Worm (Caenorhabditis elegans): ENCODE results near the gene B0464.6.

Gene B0464.6

ce11 chrIII:9511055-9511520 lies 45.3 kb upstream of the B0464.6 start, which contains the start of gene F55H2.5:
Gene F55H2.5, plus strand, starts transcription at chrIII:9511470.
- TF ChIP-seq ceh-19 (GFP tag; optimal IDR thresholded peaks at IDR 0.05) (no peak), syd-9 (tag; optimal IDR thresholded peaks at IDR 0.05) (no peak), pax-1 (tag; optimal IDR thresholded peaks at IDR 0.05) (no peak), ceh-2 (tag; optimal IDR thresholded peaks at IDR 0.05) (no peak), nhr-232 (tag; optimal IDR thresholded peaks at IDR 0.05) (no peak), nhr-11 (tag; optimal IDR thresholded peaks at IDR 0.05) (no peak), hlh-15 (tag; optimal IDR thresholded peaks at IDR 0.05) (no peak), T23F11.4 (GFP tag; optimal IDR thresholded peaks at IDR 0.05) (no peak), lin-11 (tag; optimal IDR thresholded peaks at IDR 0.05) (no peak), hlh-30 (tag; optimal IDR thresholded peaks at IDR 0.05; ENCODE audit: insufficient read depth) (no peak), elt-4 (tag; optimal IDR thresholded peaks at IDR 0.05) (no peak)

ce11 chrIII:9509764-9510370 lies 44.1 kb upstream of the B0464.6 start:
- TF ChIP-seq unc-86 (tag; optimal IDR thresholded peaks at IDR 0.05) = no peak
- no peak for TF ChIP-seq nhr-11 (tag; optimal IDR thresholded peaks at IDR 0.05)
- peak; percentile 81 for TF ChIP-seq unc-42 (tag; optimal IDR thresholded peaks at IDR 0.05)
- TF ChIP-seq ceh-34 (tag; optimal IDR thresholded peaks at IDR 0.05) = peak; percentile 11
- TF ChIP-seq dve-1 (tag; optimal IDR thresholded peaks at IDR 0.05) = no peak

- TF ChIP-seq nfya-1 (tag; optimal IDR thresholded peaks at IDR 0.05) (peak; percentile 40), ahr-1 (tag; optimal IDR thresholded peaks at IDR 0.05) (no peak), hlh-30 (tag; optimal IDR thresholded peaks at IDR 0.05; ENCODE audit: insufficient read depth) (peak; percentile 79)
These were observed 42.0 kb upstream of the B0464.6 start, which contains the start of gene vha-14 for ce11 chrIII:9507799-9508198. Gene vha-14, plus strand, starts transcription at chrIII:9508100.

- TF ChIP-seq hlh-15 (tag; optimal IDR thresholded peaks at IDR 0.05) = no peak
- no peak for TF ChIP-seq C38D4.7 (GFP tag; optimal IDR thresholded peaks at IDR 0.05)
- TF ChIP-seq sox-2 (GFP tag; IDR thresholded peaks at IDR 0.05) = no peak
- TF ChIP-seq ceh-30 (tag; optimal IDR thresholded peaks at IDR 0.05) = no peak
- TF ChIP-seq eyg-1 (tag; optimal IDR thresholded peaks at IDR 0.05) = no peak
- TF ChIP-seq pat-9 (tag; optimal IDR thresholded peaks at IDR 0.05) = no peak
- TF ChIP-seq unc-55 (GFP tag; optimal IDR thresholded peaks at IDR 0.05) = no peak
- no peak for TF ChIP-seq ahr-1 (tag; optimal IDR thresholded peaks at IDR 0.05)
- no peak for TF ChIP-seq fkh-6 (tag; optimal IDR thresholded peaks at IDR 0.05)
- no peak for TF ChIP-seq rnt-1 (tag; optimal IDR thresholded peaks at IDR 0.05)
- TF ChIP-seq dve-1 (tag; optimal IDR thresholded peaks at IDR 0.05) = no peak
- TF ChIP-seq C08G9.2 (tag; optimal IDR thresholded peaks at IDR 0.05) = no peak
- TF ChIP-seq hlh-13 (GFP tag; optimal IDR thresholded peaks at IDR 0.05) = no peak
- TF ChIP-seq pag-3 (tag; optimal IDR thresholded peaks at IDR 0.05; ENCODE audit: borderline replicate concordance) = no peak
- no peak for TF ChIP-seq tbx-2 (tag; optimal IDR thresholded peaks at IDR 0.05)
- TF ChIP-seq ceh-34 (tag; optimal IDR thresholded peaks at IDR 0.05) = no peak
- no peak for TF ChIP-seq npax-4 (tag; optimal IDR thresholded peaks at IDR 0.05)
- TF ChIP-seq ceh-18 (tag; optimal IDR thresholded peaks at IDR 0.05) = no peak
These were observed 38.6 kb upstream of the B0464.6 start for ce11 chrIII:9504347-9504746.

- TF ChIP-seq ceh-24 (tag; optimal IDR thresholded peaks at IDR 0.05) (no peak), unc-55 (GFP tag; optimal IDR thresholded peaks at IDR 0.05) (no peak), unc-42 (tag; optimal IDR thresholded peaks at IDR 0.05) (no peak), ceh-14 (tag; optimal IDR thresholded peaks at IDR 0.05) (no peak), K09A11.1 (tag; optimal IDR thresholded peaks at IDR 0.05; ENCODE audit: insufficient read depth) (no peak), dmd-4 (tag; optimal IDR thresholded peaks at IDR 0.05; ENCODE audit: borderline replicate concordance) (no peak), pag-3 (tag; optimal IDR thresholded peaks at IDR 0.05; ENCODE audit: borderline replicate concordance) (no peak), nhr-232 (tag; optimal IDR thresholded peaks at IDR 0.05) (no peak), ztf-16 (tag; optimal IDR thresholded peaks at IDR 0.05) (no peak), ceh-31 (tag; optimal IDR thresholded peaks at IDR 0.05) (no peak), ceh-34 (tag; optimal IDR thresholded peaks at IDR 0.05) (no peak), fkh-6 (tag; optimal IDR thresholded peaks at IDR 0.05) (no peak), che-1 (tag; optimal IDR thresholded peaks at IDR 0.05) (no peak), pat-9 (tag; optimal IDR thresholded peaks at IDR 0.05) (no peak), pha-4 (tag; optimal IDR thresholded peaks at IDR 0.05) (no peak), hlh-8 (tag; optimal IDR thresholded peaks at IDR 0.05) (no peak), gmeb-2 (tag; optimal IDR thresholded peaks at IDR 0.05) (no peak), odd-2 (tag; optimal IDR thresholded peaks at IDR 0.05) (no peak), zip-5 (tag; optimal IDR thresholded peaks at IDR 0.05) (no peak)
These were observed 36.5 kb upstream of the B0464.6 start for ce11 chrIII:9502155-9502714.

Measured in whole organism, late embryonic.